Worm (Caenorhabditis elegans) whole organism, L4 larva: Measurements from ENCODE around the gene pro-1.

Experiments used
- D1046.2 ChIP-seq: fragments of 200-800 bp; sonication (Bioruptor generic); IDR thresholded peaks from 2 replicates; pipeline ENCODE4 v1.3.6; 2022; ENCODE audit warnings: missing genetic modification characterization, missing compliant biosample characterization
- F49E8.2 ChIP-seq: sonication (generic microtip); optimal IDR thresholded peaks from 2 replicates; lab custom pipeline; 2016; ENCODE audit warnings: missing compliant biosample characterization, mild to moderate bottlenecking, missing genetic modification characterization, borderline replicate concordance
- T20F7.1 ChIP-seq: fragments of 200-800 bp; sonication (Bioruptor generic); optimal IDR thresholded peaks from 2 replicates; lab custom pipeline; 2018; ENCODE audit warnings: mild to moderate bottlenecking, missing genetic modification characterization, missing compliant biosample characterization
- T26A8.4 ChIP-seq: fragments of 200-800 bp; sonication (Bioruptor generic); IDR thresholded peaks from 2 replicates; pipeline ENCODE4 v1.3.6; 2022; ENCODE audit warnings: missing genetic modification characterization, missing compliant biosample characterization
- Y75B8A.6 ChIP-seq: fragments of 200-800 bp; sonication (Bioruptor generic); IDR thresholded peaks from 2 replicates; pipeline ENCODE4 v1.3.6; 2022; ENCODE audit warnings: missing genetic modification reagents, missing genetic modification characterization, missing compliant biosample characterization
- ZK337.2 ChIP-seq: fragments of 200-800 bp; sonication (Bioruptor generic); IDR thresholded peaks from 2 replicates; pipeline ENCODE4 v1.3.6; 2022; ENCODE audit warnings: missing genetic modification reagents, missing genetic modification characterization, missing compliant biosample characterization
- aha-1 ChIP-seq: fragments of 150-350 bp; peaks from one replicate; lab custom pipeline; 2014; ENCODE audit warnings: missing biosample characterization, missing genetic modification characterization
- ama-1 ChIP-seq: fragments of 150-350 bp; optimal IDR thresholded peaks from 2 replicates; lab custom pipeline; 2014; ENCODE audit warnings: inconsistent platforms, mixed read lengths
- arid-1 ChIP-seq: fragments of 200-800 bp; sonication (Bioruptor generic); conservative IDR thresholded peaks from 2 replicates; pipeline ENCODE4 v1.3.6; 2022; ENCODE audit warnings: missing genetic modification reagents, missing genetic modification characterization, missing compliant biosample characterization
- ceh-82 ChIP-seq: sonication (generic microtip); optimal IDR thresholded peaks from 2 replicates; lab custom pipeline; 2017; ENCODE audit warnings: missing biosample characterization, missing genetic modification characterization
- ces-1 ChIP-seq: fragments of 150-350 bp; sonication (generic microtip); optimal IDR thresholded peaks from 4 replicates; lab custom pipeline; 2014; ENCODE audit warnings: missing biosample characterization, missing genetic modification reagents, missing genetic modification characterization
- ctbp-1 ChIP-seq: fragments of 200-800 bp; sonication (Bioruptor generic); IDR thresholded peaks from 2 replicates; pipeline ENCODE4 v1.3.6; 2022; ENCODE audit warnings: missing genetic modification reagents, missing genetic modification characterization, missing compliant biosample characterization
- daf-8 ChIP-seq: fragments of 200-800 bp; sonication (Bioruptor generic); IDR thresholded peaks from 2 replicates; pipeline ENCODE4 v1.3.6; 2022; ENCODE audit warnings: missing genetic modification characterization, missing compliant biosample characterization
- dmd-9 ChIP-seq: fragments of 200-800 bp; sonication (Bioruptor generic); IDR thresholded peaks from 2 replicates; pipeline ENCODE4 v1.3.6; 2022; ENCODE audit warnings: missing genetic modification reagents, missing genetic modification characterization, missing compliant biosample characterization
- egl-27 ChIP-seq: sonication (generic microtip); optimal IDR thresholded peaks from 3 replicates; lab custom pipeline; 2017; ENCODE audit warnings: missing biosample characterization, missing genetic modification reagents, missing genetic modification characterization
- egl-43 ChIP-seq: fragments of 200-800 bp; sonication (Bioruptor generic); IDR thresholded peaks from 2 replicates; pipeline ENCODE4 v1.3.6; 2022; ENCODE audit warnings: missing genetic modification reagents, missing genetic modification characterization, missing compliant biosample characterization
- gei-8 ChIP-seq: fragments of 200-800 bp; sonication (Bioruptor generic); optimal IDR thresholded peaks from 2 replicates; lab custom pipeline; 2018; ENCODE audit warnings: mild to moderate bottlenecking, missing genetic modification characterization, missing compliant biosample characterization
- hlh-30 ChIP-seq: sonication (generic microtip); optimal IDR thresholded peaks from 2 replicates; lab custom pipeline; 2017; ENCODE audit warnings: antibody characterized with exemption, mild to moderate bottlenecking, missing genetic modification characterization, missing compliant biosample characterization; ENCODE audit not compliant: insufficient read depth
- hmg-1.1 ChIP-seq: fragments of 200-800 bp; sonication (Bioruptor generic); IDR thresholded peaks from 2 replicates; pipeline ENCODE4 v1.3.6; 2022; ENCODE audit warnings: missing genetic modification reagents, missing genetic modification characterization, missing compliant biosample characterization
- lim-7 ChIP-seq: fragments of 200-800 bp; sonication (Bioruptor generic); IDR thresholded peaks from 2 replicates; pipeline ENCODE4 v1.3.6; 2022; ENCODE audit warnings: missing genetic modification characterization, missing compliant biosample characterization
- lin-1 ChIP-seq: fragments of 200-800 bp; sonication (Bioruptor generic); IDR thresholded peaks from 2 replicates; pipeline ENCODE4 v1.3.6; 2022; ENCODE audit warnings: missing genetic modification reagents, missing genetic modification characterization, missing compliant biosample characterization
- lin-13 ChIP-seq: fragments of 150-350 bp; optimal IDR thresholded peaks from 2 replicates; lab custom pipeline; 2014; ENCODE audit warnings: missing biosample characterization, missing genetic modification reagents, missing genetic modification characterization
- lin-38 ChIP-seq: fragments of 200-800 bp; sonication (Bioruptor generic); IDR thresholded peaks from 2 replicates; pipeline ENCODE4 v1.3.6; 2022; ENCODE audit warnings: missing genetic modification reagents, missing genetic modification characterization, missing compliant biosample characterization
- lin-39 ChIP-seq: fragments of 150-350 bp; optimal IDR thresholded peaks from 2 replicates; lab custom pipeline; 2014; ENCODE audit warnings: missing biosample characterization, missing genetic modification reagents, missing genetic modification characterization
- madf-5 ChIP-seq, 2 experiments: fragments of 200-800 bp; sonication (Bioruptor generic); IDR thresholded peaks; 2 replicates each; pipeline ENCODE4 v1.3.6; 2022; ENCODE audit warnings: missing compliant biosample characterization in 2 of 2, missing genetic modification characterization in 2 of 2
- mep-1 ChIP-seq: fragments of 150-350 bp; sonication (generic microtip); optimal IDR thresholded peaks from 3 replicates; lab custom pipeline; 2014; ENCODE audit warnings: missing biosample characterization, missing genetic modification characterization
- mes-2 ChIP-seq: sonication (generic microtip); optimal IDR thresholded peaks from 2 replicates; lab custom pipeline; 2016; ENCODE audit warnings: missing genotype, mild to moderate bottlenecking, missing genetic modification characterization, missing compliant biosample characterization; ENCODE audit not compliant: poor library complexity, severe bottlenecking
- nhr-102 ChIP-seq: sonication (generic microtip); optimal IDR thresholded peaks from 2 replicates; lab custom pipeline; 2016; ENCODE audit warnings: mild to moderate bottlenecking, missing genetic modification characterization, moderate library complexity, missing compliant biosample characterization
- nhr-25 ChIP-seq: sonication (generic microtip); optimal IDR thresholded peaks from 2 replicates; lab custom pipeline; 2017; ENCODE audit warnings: missing genetic modification characterization, mild to moderate bottlenecking, missing compliant biosample characterization, antibody characterized with exemption, moderate library complexity, borderline replicate concordance; ENCODE audit not compliant: insufficient read depth
- nhr-28 ChIP-seq: fragments of 150-350 bp; optimal IDR thresholded peaks from 2 replicates; lab custom pipeline; 2014; ENCODE audit warnings: missing biosample characterization, missing genetic modification characterization
- nhr-76 ChIP-seq: fragments of 150-350 bp; optimal IDR thresholded peaks from 2 replicates; lab custom pipeline; 2014; ENCODE audit warnings: missing biosample characterization, missing genetic modification characterization
- nhr-77 ChIP-seq: fragments of 150-350 bp; optimal IDR thresholded peaks from 2 replicates; lab custom pipeline; 2014; ENCODE audit warnings: missing biosample characterization, missing genetic modification characterization
- pha-4 ChIP-seq, 2 experiments: fragments of 150-350 bp in 1 of 2; fragments of 200-800 bp in 1 of 2; sonication (Bioruptor generic) in 1 of 2; IDR thresholded peaks in 1 of 2; optimal IDR thresholded peaks in 1 of 2; 2 replicates each; pipeline versions ENCODE4 v1.3.6 to Lab custom; 2014 to 2022; ENCODE audit warnings: missing genetic modification characterization in 2 of 2, missing genetic modification reagents in 2 of 2, missing biosample characterization in 1 of 2, missing compliant biosample characterization in 1 of 2
- sdz-12 ChIP-seq: fragments of 200-800 bp; sonication (Bioruptor generic); optimal IDR thresholded peaks from 2 replicates; lab custom pipeline; 2018; ENCODE audit warnings: mild to moderate bottlenecking, missing genetic modification characterization, missing compliant biosample characterization
- snpc-1.2 ChIP-seq: fragments of 200-800 bp; sonication (Bioruptor generic); IDR thresholded peaks from 2 replicates; pipeline ENCODE4 v1.3.6; 2022; ENCODE audit warnings: missing genetic modification reagents, missing genetic modification characterization, missing compliant biosample characterization
- tra-1 ChIP-seq: fragments of 200-800 bp; sonication (Bioruptor generic); IDR thresholded peaks from 2 replicates; pipeline ENCODE4 v1.3.6; 2022; ENCODE audit warnings: missing genetic modification reagents, missing genetic modification characterization, missing compliant biosample characterization
- zfp-3 ChIP-seq: fragments of 200-800 bp; sonication (Bioruptor generic); conservative IDR thresholded peaks from 2 replicates; pipeline ENCODE4 v1.3.6; 2022; ENCODE audit warnings: missing genetic modification reagents, missing genetic modification characterization, missing compliant biosample characterization
- ztf-7 ChIP-seq: fragments of 150-350 bp; optimal IDR thresholded peaks from 2 replicates; lab custom pipeline; 2014; ENCODE audit warnings: missing biosample characterization, missing genetic modification characterization

pro-1 gene

DNA sequence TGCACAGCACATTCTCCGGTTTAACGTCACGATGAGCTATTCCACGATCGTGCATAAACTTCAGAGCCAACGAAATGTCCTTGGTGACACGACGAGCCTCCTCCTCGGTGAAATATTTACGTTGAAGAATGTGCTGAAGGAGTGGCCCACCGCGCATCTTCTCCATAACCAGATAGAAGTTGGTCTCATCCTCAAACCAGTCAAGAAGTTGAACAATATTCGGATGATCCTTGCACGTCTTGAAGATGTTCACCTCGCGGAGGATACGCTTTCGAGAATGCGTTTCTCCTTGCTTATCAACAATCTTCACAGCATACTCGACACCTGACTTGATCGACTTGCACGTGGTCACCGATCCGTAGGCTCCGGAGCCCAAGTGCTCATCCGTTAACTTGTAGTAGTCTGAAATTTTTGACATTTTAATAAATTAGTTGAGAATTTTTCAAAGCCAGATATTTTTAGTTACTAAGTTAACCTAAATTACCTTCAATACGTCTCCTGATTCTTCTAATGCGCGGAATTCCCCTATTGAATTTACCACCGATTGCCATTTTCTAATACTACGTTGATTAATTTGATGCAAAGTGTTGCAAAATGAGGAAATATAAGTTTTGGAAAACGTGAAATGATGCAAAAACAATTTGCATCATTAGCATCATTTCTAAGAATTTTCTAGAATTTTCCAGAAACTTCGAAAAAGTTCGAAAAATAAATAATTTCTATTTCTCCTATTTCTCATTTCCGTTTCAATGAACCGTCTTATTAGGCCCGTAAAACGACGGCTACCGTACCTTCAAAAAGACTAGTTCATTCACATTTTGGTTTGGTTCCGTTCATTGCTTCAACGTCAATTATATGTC is 4.4 kb upstream of the pro-1 start (continued):
- TF ChIP-seq mes-2 (tag; lab: Kevin White, UChicago) (peak; percentile 26), zfp-3 (GFP tag; lab: Robert Waterston, UW) (peak; percentile 8), ztf-7 (tag; lab: Kevin White, UChicago) (peak; percentile 4), ceh-82 (tag; lab: Kevin White, UChicago) (no peak), nhr-102 (tag; lab: Kevin White, UChicago) (no peak), madf-5 (GFP tag; IDR thresholded peaks at IDR 0.05; lab: Robert Waterston, UW) (0 out of 4 replicates have a peak, but pooled peaks of 1 of the 2 experiments have one; percentile 15), D1046.2 (GFP tag; lab: Robert Waterston, UW) (no peak), lim-7 (GFP tag; lab: Robert Waterston, UW) (peak; percentile 21; the same call in 1 of the 2 replicates), hlh-30 (tag; lab: Kevin White, UChicago) (peak; percentile 37), ama-1 (peak; percentile 28), snpc-1.2 (peak; percentile 63; the same call in 1 of the 2 replicates), tra-1 (GFP tag; lab: Robert Waterston, UW) (peak; percentile 41; the same call in 1 of the 2 replicates), nhr-77 (tag; lab: Kevin White, UChicago) (no peak), egl-43 (GFP tag; lab: Robert Waterston, UW) (peak; percentile 62; the same call in 1 of the 2 replicates), nhr-76 (tag; lab: Kevin White, UChicago) (no peak), T26A8.4 (GFP tag; lab: Robert Waterston, UW) (peak; percentile 54; the same call in 1 of the 2 replicates), dmd-9 (GFP tag; lab: Robert Waterston, UW) (peak; percentile 42; the same call in 1 of the 2 replicates), gei-8 (no peak), nhr-28 (no peak), ces-1 (GFP tag; lab: Kevin White, UChicago) (no peak), lin-1 (GFP tag; lab: Robert Waterston, UW) (0 out of 2 replicates have a peak, but pooled peaks have one; percentile 18)
- TF ChIP-seq, all 104 proteins: peak for 21

DNA sequence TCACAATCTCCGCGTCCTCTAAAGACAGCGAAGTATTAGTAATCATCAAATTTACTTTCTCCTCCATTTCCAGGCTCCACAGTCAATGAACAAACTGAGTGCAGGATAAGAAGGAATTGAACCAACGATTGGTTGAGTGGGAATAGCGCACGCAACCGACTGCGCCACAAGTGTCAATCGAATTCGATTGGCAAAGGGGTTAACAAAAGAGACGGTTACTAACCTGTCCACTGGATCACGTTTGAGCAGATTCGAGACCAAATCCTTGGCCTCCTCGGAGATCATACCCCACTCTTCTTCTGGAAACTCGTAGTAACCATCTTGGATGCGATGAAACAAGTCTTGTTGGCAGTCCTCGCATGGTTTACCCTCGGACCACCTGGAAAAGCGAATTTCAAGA is 3.4 kb upstream of the pro-1 start:
- no peak for TF ChIP-seq daf-8 (GFP tag; lab: Robert Waterston, UW)
- peak; percentile 3 for TF ChIP-seq nhr-25 (tag; lab: Kevin White, UChicago)
- TF ChIP-seq hmg-1.1 (GFP tag; lab: Robert Waterston, UW) = 0 out of 2 replicates have a peak, but pooled peaks have one; percentile 5
- TF ChIP-seq aha-1 (tag; lab: Kevin White, UChicago) = peak; percentile 99
- TF ChIP-seq egl-43 (GFP tag; lab: Robert Waterston, UW) = peak; percentile 50
- peak; percentile 50; the same call in 1 of the 2 replicates for TF ChIP-seq arid-1
- peak; percentile 36; the same call in 1 of the 2 replicates for TF ChIP-seq ctbp-1 (GFP tag; lab: Robert Waterston, UW)
- TF ChIP-seq sdz-12 (GFP tag; lab: Kevin White, UChicago) = peak; percentile 68
- TF ChIP-seq T20F7.1 (GFP tag; lab: Kevin White, UChicago) = peak; percentile 2
- peak; percentile 64; the same call in 1 of the 2 replicates for TF ChIP-seq snpc-1.2
- TF ChIP-seq egl-27 (tag; lab: Kevin White, UChicago) = no peak
- TF ChIP-seq hlh-30 (tag; lab: Kevin White, UChicago) = no peak
- TF ChIP-seq lim-7 (GFP tag; lab: Robert Waterston, UW) = 0 out of 2 replicates have a peak, but pooled peaks have one; percentile 55
- peak; percentile 23 for TF ChIP-seq F49E8.2 (tag; lab: Kevin White, UChicago)
- TF ChIP-seq lin-38 (GFP tag; lab: Robert Waterston, UW) = peak; percentile 42; the same call in 1 of the 2 replicates
- no peak for TF ChIP-seq mep-1 (tag; lab: Kevin White, UChicago)
- 0 out of 2 replicates have a peak, but pooled peaks have one; percentile 27 for TF ChIP-seq pha-4 (GFP tag; IDR thresholded peaks at IDR 0.05; lab: Robert Waterston, UW)
- no peak for TF ChIP-seq pha-4 (tag; optimal IDR thresholded peaks at IDR 0.05; lab: Kevin White, UChicago)
- TF ChIP-seq ama-1 = peak; percentile 84
- peak in 1 of 2 experiments; percentile 49; a peak in 1 of 4 replicates for TF ChIP-seq madf-5 (GFP tag; IDR thresholded peaks at IDR 0.05; lab: Robert Waterston, UW)
- TF ChIP-seq ZK337.2 (GFP tag; lab: Robert Waterston, UW) = 0 out of 2 replicates have a peak, but pooled peaks have one; percentile 30
- TF ChIP-seq Y75B8A.6 (GFP tag; lab: Robert Waterston, UW) = peak; percentile 75; the same call in 1 of the 2 replicates
- peak; percentile 15; the same call in 1 of the 2 replicates for TF ChIP-seq lin-1 (GFP tag; lab: Robert Waterston, UW)
- TF ChIP-seq lin-39 (tag; lab: Kevin White, UChicago) = no peak
- 0 out of 2 replicates have a peak, but pooled peaks have one; percentile 24 for TF ChIP-seq zfp-3 (GFP tag; lab: Robert Waterston, UW)
- TF ChIP-seq lin-13 (GFP tag; lab: Kevin White, UChicago) = peak; percentile 69
- no peak for TF ChIP-seq nhr-102 (tag; lab: Kevin White, UChicago)
